Fruit fly (Drosophila melanogaster) whole organism, embryonic: Measurements from ENCODE around the gene CG32625.

Source experiments
- Antp ChIP-seq: fragments of 200-800 bp; sonication (Bioruptor generic); optimal IDR thresholded peaks from 3 replicates; lab custom pipeline; 2016; ENCODE audit warnings: missing biosample characterization, missing genetic modification characterization
- Awh ChIP-seq: fragments of 200-800 bp; sonication (Bioruptor generic); IDR thresholded peaks from 2 replicates; pipeline ENCODE4, ENCODE4 v1.3.6; 2022; ENCODE audit warnings: missing biosample characterization, missing genetic modification characterization
- CG10147 ChIP-seq: fragments of 200-800 bp; sonication (Bioruptor generic); optimal IDR thresholded peaks from 2 replicates; lab custom pipeline; 2019; ENCODE audit warnings: missing biosample characterization, mild to moderate bottlenecking, missing genetic modification characterization, moderate library complexity
- CG11504 ChIP-seq: fragments of 200-800 bp; sonication (Bioruptor generic); optimal IDR thresholded peaks from 3 replicates; lab custom pipeline; 2019; ENCODE audit warnings: missing biosample characterization, mild to moderate bottlenecking, missing genetic modification characterization, moderate library complexity
- CG11696 ChIP-seq: fragments of 200-800 bp; sonication (Bioruptor generic); IDR thresholded peaks from 2 replicates; pipeline ENCODE4 v1.3.6; 2022; ENCODE audit warnings: missing biosample characterization, missing genetic modification characterization
- CG12219 ChIP-seq: fragments of 200-800 bp; sonication (Bioruptor generic); optimal IDR thresholded peaks from 3 replicates; lab custom pipeline; 2018; ENCODE audit warnings: missing biosample characterization, mild to moderate bottlenecking, missing genetic modification characterization
- CG1233 ChIP-seq: fragments of 200-800 bp; sonication (Bioruptor generic); optimal IDR thresholded peaks from 4 replicates; lab custom pipeline; 2018; ENCODE audit warnings: missing biosample characterization, mild to moderate bottlenecking, missing genetic modification characterization
- CG13775 ChIP-seq: fragments of 200-800 bp; sonication (Bioruptor generic); optimal IDR thresholded peaks from 3 replicates; lab custom pipeline; 2017; ENCODE audit warnings: missing biosample characterization, mild to moderate bottlenecking, missing genetic modification characterization
- CG14965 ChIP-seq: fragments of 200-800 bp; sonication (Bioruptor generic); optimal IDR thresholded peaks from 2 replicates; lab custom pipeline; 2016; ENCODE audit warnings: missing biosample characterization, missing genetic modification characterization, borderline replicate concordance
- CG16779 ChIP-seq: fragments of 200-800 bp; sonication (Bioruptor generic); IDR thresholded peaks from 2 replicates; pipeline ENCODE4 v1.3.6; 2022; ENCODE audit warnings: missing biosample characterization, missing genetic modification characterization
- CG18262 ChIP-seq: fragments of 200-800 bp; optimal IDR thresholded peaks from 3 replicates; lab custom pipeline; 2019; ENCODE audit warnings: missing biosample characterization, mild to moderate bottlenecking, missing genetic modification characterization, moderate library complexity
- CG18619 ChIP-seq: fragments of 200-800 bp; sonication (Bioruptor generic); optimal IDR thresholded peaks from 3 replicates; lab custom pipeline; 2017; ENCODE audit warnings: missing biosample characterization, mild to moderate bottlenecking, missing genetic modification characterization
- CG18764 ChIP-seq: fragments of 200-800 bp; sonication (Bioruptor generic); optimal IDR thresholded peaks from 3 replicates; lab custom pipeline; 2016; ENCODE audit warnings: missing biosample characterization, missing genetic modification characterization
- CG2875 ChIP-seq: fragments of 200-800 bp; sonication (Bioruptor generic); optimal IDR thresholded peaks from 2 replicates; lab custom pipeline; 2017; ENCODE audit warnings: missing biosample characterization, mild to moderate bottlenecking, missing genetic modification characterization, missing genetic modification reagents
- CG3847 ChIP-seq: fragments of 200-800 bp; sonication (Bioruptor generic); IDR thresholded peaks from 2 replicates; pipeline ENCODE4 v1.3.6; 2022; ENCODE audit warnings: missing biosample characterization, missing genetic modification characterization
- CG4404 ChIP-seq: fragments of 200-800 bp; sonication (Bioruptor generic); IDR thresholded peaks from 2 replicates; pipeline ENCODE4 v1.3.6; 2022; ENCODE audit warnings: missing biosample characterization, missing genetic modification characterization
- CG6654 ChIP-seq: fragments of 200-800 bp; sonication (Bioruptor generic); optimal IDR thresholded peaks from 2 replicates; lab custom pipeline; 2017; ENCODE audit warnings: missing biosample characterization, mild to moderate bottlenecking, missing genetic modification characterization
- CG6689 ChIP-seq: fragments of 200-800 bp; sonication (Bioruptor generic); IDR thresholded peaks from 2 replicates; pipeline ENCODE4 v1.3.6; 2022; ENCODE audit warnings: missing biosample characterization, missing genetic modification characterization
- CG6791 ChIP-seq: fragments of 200-800 bp; sonication (Bioruptor generic); IDR thresholded peaks from 3 replicates; pipeline ENCODE4 v1.3.6; 2022; ENCODE audit warnings: missing biosample characterization, missing genetic modification characterization; ENCODE audit not compliant: partially characterized antibody
- CG7963 ChIP-seq: fragments of 200-800 bp; sonication (Bioruptor generic); IDR thresholded peaks from 3 replicates; pipeline ENCODE4 v1.3.6; 2022; ENCODE audit warnings: missing biosample characterization, missing genetic modification characterization; ENCODE audit not compliant: partially characterized antibody
- CG9797 ChIP-seq: fragments of 200-800 bp; sonication (Bioruptor generic); optimal IDR thresholded peaks from 3 replicates; lab custom pipeline; 2018; ENCODE audit warnings: missing biosample characterization, mild to moderate bottlenecking, missing genetic modification characterization
- CTCF ChIP-seq: fragments of 200-800 bp; sonication (Bioruptor generic); optimal IDR thresholded peaks from 2 replicates; lab custom pipeline; 2017; ENCODE audit warnings: missing biosample characterization, mild to moderate bottlenecking, missing genetic modification characterization, moderate library complexity
- Camta ChIP-seq: fragments of 200-800 bp; sonication (Bioruptor generic); optimal IDR thresholded peaks from 2 replicates; lab custom pipeline; 2016; ENCODE audit warnings: missing biosample characterization, missing genetic modification characterization
- D19B ChIP-seq: fragments of 200-800 bp; sonication (Bioruptor generic); optimal IDR thresholded peaks from 2 replicates; lab custom pipeline; 2017; ENCODE audit warnings: missing biosample characterization, mild to moderate bottlenecking, missing genetic modification characterization
- Deaf1 ChIP-seq: fragments of 200-800 bp; optimal IDR thresholded peaks from 3 replicates; lab custom pipeline; 2019; ENCODE audit warnings: missing biosample characterization, mild to moderate bottlenecking, missing genetic modification characterization, moderate library complexity
- Ets97D ChIP-seq: fragments of 200-800 bp; sonication (Bioruptor generic); optimal IDR thresholded peaks from 3 replicates; lab custom pipeline; 2016; ENCODE audit warnings: missing biosample characterization, missing genetic modification characterization
- Hmr ChIP-seq: fragments of 200-800 bp; sonication (Bioruptor generic); optimal IDR thresholded peaks from 3 replicates; lab custom pipeline; 2017; ENCODE audit warnings: mild to moderate bottlenecking, missing biosample characterization, missing genetic modification reagents, missing genetic modification characterization
- Kr ChIP-seq: fragments of 200-800 bp; sonication (Bioruptor generic); optimal IDR thresholded peaks from 2 replicates; lab custom pipeline; 2017; ENCODE audit warnings: missing biosample characterization, mild to moderate bottlenecking, missing genetic modification characterization
- Lpt ChIP-seq: fragments of >200 bp; optimal IDR thresholded peaks from 2 replicates; lab custom pipeline; 2018; ENCODE audit warnings: missing biosample characterization, missing genetic modification characterization
- Med ChIP-seq: fragments of 200-800 bp; sonication (Bioruptor generic); peaks from one replicate; lab custom pipeline; 2016; ENCODE audit warnings: missing biosample characterization, missing genetic modification characterization, mild to moderate bottlenecking, inconsistent platforms, moderate library complexity
- Oaz ChIP-seq: fragments of 200-800 bp; sonication (Bioruptor generic); IDR thresholded peaks from 2 replicates; pipeline ENCODE4 v1.3.6; 2022; ENCODE audit warnings: missing biosample characterization, missing genetic modification characterization
- Oli ChIP-seq: fragments of 200-800 bp; sonication (Bioruptor generic); optimal IDR thresholded peaks from 2 replicates; lab custom pipeline; 2018; ENCODE audit warnings: missing biosample characterization, mild to moderate bottlenecking, missing genetic modification characterization, moderate library complexity
- Trl ChIP-seq, 3 experiments: fragments of >200 bp in 2 of 3; fragments of 200-800 bp in 1 of 3; sonication (Bioruptor generic) in 1 of 3; optimal IDR thresholded peaks; 2 replicates in 1 of 3; 3 replicates in 2 of 3; lab custom pipeline; 2016 to 2017; ENCODE audit warnings: missing biosample characterization in 1 of 3, missing genetic modification characterization in 1 of 3
- Xrp1 ChIP-seq: fragments of 200-800 bp; sonication (Bioruptor generic); IDR thresholded peaks from 2 replicates; pipeline ENCODE4 v1.3.6; 2022; ENCODE audit warnings: missing biosample characterization, missing genetic modification characterization
- ara ChIP-seq: fragments of 200-800 bp; sonication (Bioruptor generic); IDR thresholded peaks from 2 replicates; pipeline ENCODE4 v1.3.6; 2022; ENCODE audit warnings: missing biosample characterization, missing genetic modification characterization
- bsh ChIP-seq, 2 experiments: fragments of 200-800 bp; sonication (Bioruptor generic); optimal IDR thresholded peaks; 2 replicates each; lab custom pipeline; 2017 to 2018; ENCODE audit warnings: mild to moderate bottlenecking in 2 of 2, missing biosample characterization in 2 of 2, missing genetic modification characterization in 2 of 2, moderate library complexity in 1 of 2
- chinmo ChIP-seq: fragments of 200-800 bp; sonication (Bioruptor generic); IDR thresholded peaks from 4 replicates; pipeline ENCODE4 v1.3.6; 2022; ENCODE audit warnings: missing biosample characterization, missing genetic modification characterization; ENCODE audit not compliant: partially characterized antibody
- chn ChIP-seq: fragments of 200-800 bp; sonication (Bioruptor generic); optimal IDR thresholded peaks from 2 replicates; lab custom pipeline; 2016; ENCODE audit warnings: missing biosample characterization, missing genetic modification characterization
- crol ChIP-seq: fragments of 200-800 bp; sonication (Bioruptor generic); IDR thresholded peaks from 2 replicates; pipeline ENCODE4 v1.3.6; 2022; ENCODE audit warnings: missing biosample characterization, missing genetic modification characterization
- dan ChIP-seq: fragments of 200-800 bp; sonication (Bioruptor generic); IDR thresholded peaks from 2 replicates; pipeline ENCODE4 v1.3.6; 2022; ENCODE audit warnings: missing biosample characterization, missing genetic modification characterization
- disco-r ChIP-seq: fragments of 200-800 bp; sonication (Bioruptor generic); optimal IDR thresholded peaks from 2 replicates; lab custom pipeline; 2016; ENCODE audit warnings: missing biosample characterization, missing genetic modification characterization
- esg ChIP-seq: fragments of 200-800 bp; sonication (Bioruptor generic); conservative IDR thresholded peaks from 2 replicates; pipeline ENCODE4 v1.3.6; 2022; ENCODE audit warnings: missing biosample characterization, missing genetic modification characterization
- fd64A ChIP-seq: fragments of 200-800 bp; sonication (Bioruptor generic); optimal IDR thresholded peaks from 3 replicates; lab custom pipeline; 2018; ENCODE audit warnings: missing biosample characterization, mild to moderate bottlenecking, missing genetic modification characterization
- gem ChIP-seq: fragments of 200-800 bp; sonication (Bioruptor generic); optimal IDR thresholded peaks from 2 replicates; lab custom pipeline; 2019; ENCODE audit warnings: missing biosample characterization, mild to moderate bottlenecking, missing genetic modification characterization, moderate library complexity
- kni ChIP-seq: fragments of 200-800 bp; sonication (Bioruptor generic); optimal IDR thresholded peaks from 3 replicates; lab custom pipeline; 2017; ENCODE audit warnings: mild to moderate bottlenecking, missing biosample characterization, missing genetic modification reagents, missing genetic modification characterization
- mld ChIP-seq: fragments of 200-800 bp; sonication (Bioruptor generic); IDR thresholded peaks from 3 replicates; pipeline ENCODE4 v1.3.6; 2022; ENCODE audit warnings: missing biosample characterization, missing genetic modification characterization; ENCODE audit not compliant: partially characterized antibody
- nau ChIP-seq: fragments of 200-800 bp; sonication (Bioruptor generic); optimal IDR thresholded peaks from 3 replicates; lab custom pipeline; 2017; ENCODE audit warnings: missing biosample characterization, mild to moderate bottlenecking, missing genetic modification characterization, missing genetic modification reagents
- nmo ChIP-seq: fragments of 200-800 bp; sonication (Bioruptor generic); optimal IDR thresholded peaks from 2 replicates; lab custom pipeline; 2018; ENCODE audit warnings: missing biosample characterization, mild to moderate bottlenecking, missing genetic modification characterization, moderate library complexity
- row ChIP-seq: fragments of 200-800 bp; sonication (Bioruptor generic); IDR thresholded peaks from 3 replicates; pipeline ENCODE4 v1.3.6; 2022; ENCODE audit warnings: missing biosample characterization, missing genetic modification characterization
- sens ChIP-seq: fragments of 200-800 bp; sonication (Bioruptor generic); peaks from one replicate; lab custom pipeline; 2016; ENCODE audit warnings: missing biosample characterization, missing genetic modification characterization
- tin ChIP-seq: fragments of 200-800 bp; sonication (Bioruptor generic); optimal IDR thresholded peaks from 3 replicates; lab custom pipeline; 2016; ENCODE audit warnings: missing biosample characterization, missing genetic modification characterization

CG32625 gene

DNA sequence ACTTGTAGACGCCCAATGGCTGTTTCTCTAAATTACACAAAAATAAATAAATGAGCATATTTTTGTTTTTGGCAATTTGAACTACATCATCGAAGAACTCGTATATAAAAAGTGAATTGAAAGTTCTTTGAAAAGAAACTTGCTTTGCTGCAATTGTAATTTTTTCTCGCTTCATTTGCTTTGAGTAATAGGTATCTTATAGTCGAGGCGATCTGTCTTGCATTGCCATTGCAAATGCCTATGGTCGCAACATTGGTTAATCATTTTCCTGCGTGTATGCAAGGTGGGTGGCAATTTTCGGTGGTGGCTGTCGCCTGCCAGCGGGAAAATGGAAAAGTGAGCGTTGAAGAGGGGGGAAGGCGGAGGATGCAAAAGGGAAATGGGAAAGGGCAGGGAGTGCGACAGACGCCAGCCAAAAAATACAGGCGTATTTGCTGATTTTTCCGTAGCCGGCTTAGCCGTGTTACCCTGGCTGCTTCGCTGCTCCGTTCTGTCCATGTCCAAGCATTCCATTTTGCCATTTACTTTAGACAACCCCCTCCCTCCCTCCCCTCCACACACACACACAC lies 30.7 kb upstream of the CG32625 start (continued):
- no peak for TF ChIP-seq esg (GFP tag; lab: Robert Waterston, UW)
- no peak for TF ChIP-seq disco-r (GFP tag; lab: Kevin White, UChicago)
- TF ChIP-seq CG12219 (GFP tag; lab: Kevin White, UChicago) = no peak
- peak; percentile 52 for TF ChIP-seq D19B
- TF ChIP-seq CG9797 (GFP tag; lab: Kevin White, UChicago) = no peak
- peak; percentile 74 for TF ChIP-seq crol (GFP tag; lab: Robert Waterston, UW)
- TF ChIP-seq chinmo = 0 out of 4 replicates have a peak, but pooled peaks have one; percentile 13
- TF ChIP-seq nmo = peak; percentile 57
- TF ChIP-seq Oli = peak; percentile 8
- TF ChIP-seq CG18619 (GFP tag; lab: Kevin White, UChicago) = no peak
- TF ChIP-seq gem = peak; percentile 32
- no peak for TF ChIP-seq Awh (GFP tag; lab: Robert Waterston, UW)
- peak; percentile 16 for TF ChIP-seq kni
- no peak for TF ChIP-seq CG14965 (GFP tag; lab: Kevin White, UChicago)
- no peak for TF ChIP-seq CG2875 (GFP tag; lab: Kevin White, UChicago)
- TF ChIP-seq tin (GFP tag; lab: Kevin White, UChicago) = no peak
- TF ChIP-seq dan (GFP tag; lab: Robert Waterston, UW) = no peak
- peak; percentile 85 for TF ChIP-seq sens (GFP tag; lab: Kevin White, UChicago)
- TF ChIP-seq chn = no peak
- TF ChIP-seq CTCF (GFP tag; lab: Kevin White, UChicago) = no peak
- TF ChIP-seq Ets97D (GFP tag; lab: Kevin White, UChicago) = no peak
- TF ChIP-seq Xrp1 = no peak; the same call in 1 of the 2 replicates
- no peak for TF ChIP-seq Lpt
- no peak for TF ChIP-seq Trl (optimal IDR thresholded peaks at IDR 0.05; lab: Kevin White, UChicago)
- no peak for TF ChIP-seq Trl (GFP tag; optimal IDR thresholded peaks at IDR 0.05; lab: Kevin White, UChicago)
- TF ChIP-seq CG11696 = no peak
- TF ChIP-seq Hmr = no peak
- no peak for TF ChIP-seq CG16779 (GFP tag; lab: Robert Waterston, UW)
- peak; percentile 6 for TF ChIP-seq CG18262 (tag; lab: Kevin White, UChicago)
- TF ChIP-seq Camta (GFP tag; lab: Kevin White, UChicago) = no peak
- no peak for TF ChIP-seq nau (GFP tag; lab: Kevin White, UChicago)
- peak; percentile 36 for TF ChIP-seq CG11504 (tag; lab: Kevin White, UChicago)
- no peak for TF ChIP-seq Antp (GFP tag; lab: Kevin White, UChicago)
- no peak for TF ChIP-seq CG6654 (GFP tag; lab: Kevin White, UChicago)
- TF ChIP-seq Deaf1 = no peak
- no peak for TF ChIP-seq CG3847 (GFP tag; lab: Robert Waterston, UW)
- peak; percentile 31; the same call in 1 of the 3 replicates for TF ChIP-seq CG7963 (GFP tag; lab: Robert Waterston, UW)
- peak in 1 of 2 experiments; percentile 4 for TF ChIP-seq bsh (GFP tag; optimal IDR thresholded peaks at IDR 0.05; lab: Kevin White, UChicago)
- TF ChIP-seq CG18764 (GFP tag; lab: Kevin White, UChicago) = no peak
- TF ChIP-seq Oaz (GFP tag; lab: Robert Waterston, UW) = no peak
- no peak for TF ChIP-seq CG13775 (GFP tag; lab: Kevin White, UChicago)
- no peak for TF ChIP-seq Kr (GFP tag; lab: Kevin White, UChicago)
- TF ChIP-seq row (GFP tag; lab: Robert Waterston, UW) = peak; percentile 47; the same call in 2 of the 3 replicates
- TF ChIP-seq fd64A (GFP tag; lab: Kevin White, UChicago) = no peak
- TF ChIP-seq Med (GFP tag; lab: Kevin White, UChicago) = peak; percentile 81
- TF ChIP-seq mld (GFP tag; lab: Robert Waterston, UW) = no peak
- TF ChIP-seq CG1233 (GFP tag; lab: Kevin White, UChicago) = no peak
- peak; percentile 74 for TF ChIP-seq CG6791 (GFP tag; lab: Robert Waterston, UW)
- TF ChIP-seq CG4404 (GFP tag; lab: Robert Waterston, UW) = no peak
- no peak for TF ChIP-seq CG10147 (GFP tag; lab: Kevin White, UChicago)
- no peak for TF ChIP-seq ara (GFP tag; lab: Robert Waterston, UW)
- TF ChIP-seq CG6689 (GFP tag; lab: Robert Waterston, UW) = no peak
